Worm (Caenorhabditis elegans): ENCODE data around the gene arx-2.

The arx-2 gene

ce11 chrV:10313953-10314352 lies 24.2 kb downstream of the arx-2 start, which contains the start of gene gcy-6:
Gene gcy-6, minus strand, starts transcription at chrV:10314053.
- no peak for TF ChIP-seq T22C8.4 (GFP tag; IDR thresholded peaks at IDR 0.05)
- no peak for TF ChIP-seq tab-1 (GFP tag; IDR thresholded peaks at IDR 0.05)
- no peak for TF ChIP-seq med-1 (GFP tag; optimal IDR thresholded peaks at IDR 0.05; ENCODE audit: insufficient read depth)
- no peak for TF ChIP-seq ztf-23 (GFP tag; IDR thresholded peaks at IDR 0.05)
- no peak for TF ChIP-seq klf-2 (GFP tag; conservative IDR thresholded peaks at IDR 0.05)

ce11 chrV:10307283-10307682 lies 30.9 kb downstream of the arx-2 start, which contains the start of gene che-12:
Gene che-12, minus strand, starts transcription at chrV:10307383.
- TF ChIP-seq tab-1 (GFP tag; IDR thresholded peaks at IDR 0.05): no peak
- no peak for TF ChIP-seq ztf-29 (GFP tag; IDR thresholded peaks at IDR 0.05)

DNA sequence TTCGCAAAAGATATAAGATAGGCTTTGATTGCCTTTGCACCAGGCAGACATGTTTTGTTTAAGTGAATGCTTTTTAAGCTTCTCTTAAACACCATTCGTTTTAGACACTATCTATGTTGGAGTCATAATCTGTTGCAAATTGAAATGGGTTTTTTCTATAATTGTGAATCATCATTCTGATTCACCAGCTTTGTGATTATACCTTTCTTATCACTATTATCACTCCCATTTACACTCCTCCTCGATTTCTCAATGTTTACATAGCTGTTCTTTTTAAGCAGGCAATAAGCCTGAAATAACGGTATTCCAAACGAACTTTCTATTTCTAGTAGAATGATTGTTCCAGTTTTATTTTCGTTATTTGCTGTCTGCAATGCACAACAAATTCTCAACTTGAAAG lies 41.1 kb downstream of the arx-2 start, which contains the start of gene B0024.4:
B0024.4 (plus strand) TSS at position 301 of the 400 bp plus-strand sequence.
- TF ChIP-seq ref-1 (GFP tag; conservative IDR thresholded peaks at IDR 0.05) (no peak), cog-1 (tag; optimal IDR thresholded peaks at IDR 0.05) (no peak)

DNA sequence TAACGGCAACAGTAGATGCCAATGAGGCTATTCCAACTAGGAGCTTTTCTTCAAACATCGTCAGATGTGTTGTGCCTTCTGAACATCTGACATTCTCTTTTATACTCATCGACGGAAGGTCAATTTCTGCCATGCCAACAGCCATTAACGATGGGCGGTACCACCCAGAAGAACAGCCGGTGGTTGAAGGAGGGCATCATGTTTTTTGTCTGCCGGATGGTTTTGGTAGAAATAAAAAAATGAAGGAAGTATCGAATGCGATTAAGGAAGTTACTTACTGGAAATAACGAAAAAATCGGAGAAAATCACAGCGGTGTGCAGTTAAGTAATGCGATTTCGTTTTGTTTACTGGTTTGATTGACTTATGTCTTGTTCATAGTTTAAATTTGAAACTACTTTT lies 43.6 kb downstream of the arx-2 start, which contains the start of gene col-150:
col-150 (minus strand) TSS at position 101 of the 400 bp plus-strand sequence.
- TF ChIP-seq tab-1 (GFP tag; IDR thresholded peaks at IDR 0.05) (no peak), ztf-23 (GFP tag; IDR thresholded peaks at IDR 0.05) (no peak), klf-2 (GFP tag; conservative IDR thresholded peaks at IDR 0.05) (no peak), med-1 (GFP tag; optimal IDR thresholded peaks at IDR 0.05; ENCODE audit: insufficient read depth) (no peak), flt-1 (GFP tag; IDR thresholded peaks at IDR 0.05) (no peak), T22C8.4 (GFP tag; IDR thresholded peaks at IDR 0.05) (no peak), cog-1 (tag; optimal IDR thresholded peaks at IDR 0.05) (no peak), ref-1 (GFP tag; conservative IDR thresholded peaks at IDR 0.05) (no peak), ztf-29 (GFP tag; IDR thresholded peaks at IDR 0.05) (no peak)

- TF ChIP-seq med-1 (GFP tag; optimal IDR thresholded peaks at IDR 0.05; ENCODE audit: insufficient read depth): no peak
- no peak for TF ChIP-seq flt-1 (GFP tag; IDR thresholded peaks at IDR 0.05)
- no peak for TF ChIP-seq T22C8.4 (GFP tag; IDR thresholded peaks at IDR 0.05)
- no peak for TF ChIP-seq klf-2 (GFP tag; conservative IDR thresholded peaks at IDR 0.05)
- no peak for TF ChIP-seq ztf-29 (GFP tag; IDR thresholded peaks at IDR 0.05)
- TF ChIP-seq ztf-23 (GFP tag; IDR thresholded peaks at IDR 0.05): no peak
- no peak for TF ChIP-seq ref-1 (GFP tag; conservative IDR thresholded peaks at IDR 0.05)
- no peak for TF ChIP-seq tab-1 (GFP tag; IDR thresholded peaks at IDR 0.05)
Observed at ce11 chrV:10292819-10293357, 45.3 kb downstream of the arx-2 start, which contains the start of gene col-149. Gene col-149, minus strand, starts transcription at chrV:10292869.

ce11 chrV:10291848-10292247 lies 46.3 kb downstream of the arx-2 start:
- TF ChIP-seq ref-1 (GFP tag; conservative IDR thresholded peaks at IDR 0.05) (no peak), klf-2 (GFP tag; conservative IDR thresholded peaks at IDR 0.05) (no peak), flt-1 (GFP tag; IDR thresholded peaks at IDR 0.05) (no peak), cog-1 (tag; optimal IDR thresholded peaks at IDR 0.05) (no peak), tab-1 (GFP tag; IDR thresholded peaks at IDR 0.05) (no peak), med-1 (GFP tag; optimal IDR thresholded peaks at IDR 0.05; ENCODE audit: insufficient read depth) (no peak), ztf-23 (GFP tag; IDR thresholded peaks at IDR 0.05) (no peak), T22C8.4 (GFP tag; IDR thresholded peaks at IDR 0.05) (no peak), ztf-29 (GFP tag; IDR thresholded peaks at IDR 0.05) (no peak)

DNA sequence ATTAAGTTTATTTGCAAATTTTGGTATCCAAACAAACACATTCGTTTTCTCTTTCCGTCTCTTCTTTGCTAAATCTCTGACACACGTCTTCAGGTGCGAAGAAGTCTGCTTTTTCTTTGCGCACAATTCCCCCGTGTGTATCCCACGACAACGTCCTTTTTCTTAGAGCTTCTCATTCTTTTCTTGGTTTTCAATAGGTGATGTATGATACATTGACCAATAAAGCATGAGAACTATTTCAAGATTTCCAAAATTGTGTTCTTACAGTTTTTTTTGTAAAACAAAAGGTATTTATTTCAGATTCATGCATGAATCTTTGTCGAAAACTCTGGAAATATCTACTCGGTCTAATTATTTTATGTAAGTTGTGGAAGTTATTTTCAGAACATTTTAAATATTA lies 48.4 kb downstream of the arx-2 start, which contains the start of gene B0024.15:
B0024.15 (plus strand) TSS at position 301 of the 400 bp plus-strand sequence.
- no peak for TF ChIP-seq cog-1 (tag; optimal IDR thresholded peaks at IDR 0.05)
- TF ChIP-seq klf-2 (GFP tag; conservative IDR thresholded peaks at IDR 0.05): no peak
- no peak for TF ChIP-seq ztf-23 (GFP tag; IDR thresholded peaks at IDR 0.05)
- no peak for TF ChIP-seq med-1 (GFP tag; optimal IDR thresholded peaks at IDR 0.05; ENCODE audit: insufficient read depth)
- no peak for TF ChIP-seq tab-1 (GFP tag; IDR thresholded peaks at IDR 0.05)
- no peak for TF ChIP-seq ref-1 (GFP tag; conservative IDR thresholded peaks at IDR 0.05)
- no peak for TF ChIP-seq ztf-29 (GFP tag; IDR thresholded peaks at IDR 0.05)
- no peak for TF ChIP-seq T22C8.4 (GFP tag; IDR thresholded peaks at IDR 0.05)
- TF ChIP-seq flt-1 (GFP tag; IDR thresholded peaks at IDR 0.05): no peak

ce11 chrV:10287260-10287659 lies 50.9 kb downstream of the arx-2 start, which contains the start of gene B0024.3:
Gene B0024.3, plus strand, starts transcription at chrV:10287560.
- TF ChIP-seq flt-1 (GFP tag; IDR thresholded peaks at IDR 0.05) (no peak), cog-1 (tag; optimal IDR thresholded peaks at IDR 0.05) (no peak), ztf-29 (GFP tag; IDR thresholded peaks at IDR 0.05) (no peak)

DNA sequence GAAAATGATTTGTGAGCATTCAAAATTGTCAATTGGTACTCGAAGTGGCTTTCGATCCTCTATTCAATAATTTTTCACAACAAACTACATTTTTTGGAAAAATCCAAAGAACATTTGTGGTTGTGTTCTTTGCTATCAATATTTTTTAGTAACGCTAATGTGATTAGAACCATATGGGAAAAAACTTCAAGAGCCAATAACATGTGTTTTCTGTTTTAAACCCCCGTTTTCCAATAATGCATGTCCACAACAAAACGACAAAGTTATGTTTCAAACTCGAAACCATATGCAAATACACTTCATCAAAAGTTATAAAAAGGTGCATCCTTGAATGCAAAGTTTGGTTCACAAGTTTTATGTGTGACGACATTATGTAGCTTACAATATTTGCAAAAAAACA lies 52.3 kb downstream of the arx-2 start:
- no peak for TF ChIP-seq ztf-29 (GFP tag; IDR thresholded peaks at IDR 0.05)
- TF ChIP-seq flt-1 (GFP tag; IDR thresholded peaks at IDR 0.05): no peak
- no peak for TF ChIP-seq ztf-23 (GFP tag; IDR thresholded peaks at IDR 0.05)
- TF ChIP-seq med-1 (GFP tag; optimal IDR thresholded peaks at IDR 0.05; ENCODE audit: insufficient read depth): no peak
- no peak for TF ChIP-seq cog-1 (tag; optimal IDR thresholded peaks at IDR 0.05)
- TF ChIP-seq ref-1 (GFP tag; conservative IDR thresholded peaks at IDR 0.05): no peak
- TF ChIP-seq klf-2 (GFP tag; conservative IDR thresholded peaks at IDR 0.05): no peak
- no peak for TF ChIP-seq tab-1 (GFP tag; IDR thresholded peaks at IDR 0.05)
- no peak for TF ChIP-seq T22C8.4 (GFP tag; IDR thresholded peaks at IDR 0.05)
